Worm (Caenorhabditis elegans): ENCODE measurements around the gene E02H9.1.
"Not testable (repeated sequence)": the region's sequence is repeated elsewhere in the genome, so short reads cannot be mapped to it uniquely, and the experiment has no call there.

The E02H9.1 gene

DNA sequence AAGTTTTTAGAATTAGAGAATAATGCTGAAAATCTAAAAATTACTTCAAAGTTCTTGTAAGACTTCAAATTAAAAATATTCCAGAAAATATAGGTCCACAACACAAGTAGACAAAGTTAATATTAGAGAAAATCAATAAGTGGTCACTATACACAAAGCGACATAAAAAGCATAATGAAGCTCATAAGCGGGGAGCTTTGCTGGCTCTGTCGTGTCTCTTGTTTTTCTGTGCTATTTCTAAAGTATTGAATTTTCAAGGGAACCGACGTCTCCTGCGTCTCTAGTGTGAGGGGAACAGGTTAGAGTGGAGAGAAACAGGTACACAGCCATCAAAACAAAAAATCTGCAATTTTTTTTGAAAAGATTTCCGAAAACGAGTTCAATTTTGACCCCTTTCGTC, 29.7 kb upstream of the E02H9.1 start, which contains the start of gene E02H9.13:
E02H9.13 (minus strand) TSS at position 199 of the 400 bp plus-strand sequence.
- no peak for TF ChIP-seq ceh-13 (GFP tag; optimal IDR thresholded peaks at IDR 0.05)
- no peak for TF ChIP-seq flt-1 (GFP tag; IDR thresholded peaks at IDR 0.05)
- TF ChIP-seq scrt-1 (GFP tag; IDR thresholded peaks at IDR 0.05) = no peak
- TF ChIP-seq hnd-1 (tag; optimal IDR thresholded peaks at IDR 0.05) = no peak
- TF ChIP-seq ama-1 (optimal IDR thresholded peaks at IDR 0.05) = no peak
- TF ChIP-seq ceh-36 (tag; optimal IDR thresholded peaks at IDR 0.05) = no peak

DNA sequence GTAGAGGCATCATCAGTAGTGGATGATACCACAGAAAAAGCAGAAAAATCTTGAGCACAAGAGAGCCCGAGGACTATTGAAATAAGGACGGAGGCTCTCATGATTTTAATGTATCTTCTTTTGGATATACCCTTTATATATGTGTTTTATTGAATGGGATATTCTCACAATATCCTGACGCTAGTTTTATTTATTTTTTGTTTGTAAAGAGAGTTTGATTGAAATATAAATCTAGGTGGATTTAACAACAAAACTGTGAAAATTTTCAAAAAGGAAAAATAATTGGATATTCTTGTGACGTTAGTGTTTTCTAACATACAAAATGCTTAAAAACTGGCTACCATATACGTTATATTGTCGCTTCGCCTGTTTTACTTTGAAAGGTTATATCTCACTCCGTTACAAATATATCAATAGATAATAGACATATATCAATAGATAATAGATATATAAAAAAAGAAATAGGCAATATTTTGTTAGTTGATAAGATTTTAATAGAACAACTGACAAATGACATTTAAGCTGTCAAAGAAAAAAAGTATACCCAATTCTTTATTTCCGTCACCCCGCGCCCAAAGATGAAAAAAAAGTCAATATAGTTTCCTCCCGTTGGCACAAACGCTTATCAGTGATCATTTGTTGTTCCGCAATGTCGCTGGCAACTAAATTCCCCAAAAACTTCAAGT, 22.6 kb upstream of the E02H9.1 start, which contains the start of the genes E02H9.7 and klo-2:
E02H9.7 (minus strand) TSS at position 101 of the 686 bp plus-strand sequence.
klo-2 (plus strand) TSS at position 636 of the 686 bp plus-strand sequence.
- TF ChIP-seq scrt-1 (GFP tag; IDR thresholded peaks at IDR 0.05) = no peak
- no peak for TF ChIP-seq ceh-36 (tag; optimal IDR thresholded peaks at IDR 0.05)
- no peak for TF ChIP-seq ceh-13 (GFP tag; optimal IDR thresholded peaks at IDR 0.05)

DNA sequence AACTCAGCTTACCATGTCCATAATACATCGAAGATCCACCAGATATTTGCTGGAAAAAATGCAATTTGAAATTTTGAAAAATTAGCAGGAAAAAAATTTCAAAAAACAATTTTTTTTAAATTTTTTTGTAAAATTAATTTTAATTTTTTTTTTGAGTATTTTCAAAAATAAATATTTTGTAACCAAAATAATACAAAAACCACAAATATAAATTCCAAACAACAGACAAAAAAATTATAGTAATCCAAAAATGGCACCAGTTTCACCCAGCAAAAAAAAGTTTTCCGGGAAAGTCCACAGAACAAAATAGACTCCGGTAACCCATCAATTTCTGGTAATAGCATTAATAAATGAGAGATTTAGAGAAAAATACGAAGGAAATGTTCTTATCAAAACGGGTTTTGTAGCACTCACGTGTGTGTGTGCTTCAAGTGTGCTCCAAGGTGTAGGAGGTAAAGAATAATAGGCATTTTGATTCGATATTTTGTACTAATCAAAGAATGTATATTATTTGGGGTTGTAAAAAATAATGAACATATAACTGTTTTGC, 13.5 kb upstream of the E02H9.1 start, which contains the start of gene nhr-121:
nhr-121 (minus strand) TSS at position 51 of the 550 bp plus-strand sequence.
- no peak for TF ChIP-seq F13C5.2 (tag; optimal IDR thresholded peaks at IDR 0.05)
- TF ChIP-seq ets-7 (tag; optimal IDR thresholded peaks at IDR 0.05) = no peak
- TF ChIP-seq ceh-13 (GFP tag; optimal IDR thresholded peaks at IDR 0.05) = no peak
- no peak for TF ChIP-seq pes-1 (GFP tag; IDR thresholded peaks at IDR 0.05)
- TF ChIP-seq scrt-1 (GFP tag; IDR thresholded peaks at IDR 0.05) = no peak
- no peak for TF ChIP-seq hmbx-1 (tag; optimal IDR thresholded peaks at IDR 0.05)
- TF ChIP-seq flt-1 (GFP tag; IDR thresholded peaks at IDR 0.05) = no peak
- no peak for TF ChIP-seq ceh-36 (tag; optimal IDR thresholded peaks at IDR 0.05)
- TF ChIP-seq B0310.2 (tag; optimal IDR thresholded peaks at IDR 0.05) = no peak
- TF ChIP-seq ama-1 (optimal IDR thresholded peaks at IDR 0.05) = no peak

DNA sequence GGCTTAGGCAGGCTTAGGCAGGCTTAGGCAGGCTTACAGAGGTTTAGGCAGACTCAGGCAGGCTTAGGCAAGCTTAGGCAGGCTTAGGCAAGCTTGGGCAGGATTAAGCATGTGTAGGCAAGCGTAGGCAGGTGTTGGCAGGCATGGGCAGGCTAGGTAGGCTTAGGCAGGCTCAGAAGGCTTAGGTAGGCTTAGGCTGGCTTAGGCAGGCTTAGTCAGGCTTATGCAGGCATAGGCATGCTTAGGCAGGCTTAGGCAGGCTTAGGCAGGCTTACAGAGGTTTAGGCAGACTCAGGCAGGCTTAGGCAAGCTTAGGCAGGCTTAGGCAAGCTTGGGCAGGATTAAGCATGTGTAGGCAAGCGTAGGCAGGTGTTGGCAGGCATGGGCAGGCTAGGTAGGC, 12.8 kb upstream of the E02H9.1 start:
- TF ChIP-seq ceh-36 (tag; optimal IDR thresholded peaks at IDR 0.05) = peak; percentile 69

DNA sequence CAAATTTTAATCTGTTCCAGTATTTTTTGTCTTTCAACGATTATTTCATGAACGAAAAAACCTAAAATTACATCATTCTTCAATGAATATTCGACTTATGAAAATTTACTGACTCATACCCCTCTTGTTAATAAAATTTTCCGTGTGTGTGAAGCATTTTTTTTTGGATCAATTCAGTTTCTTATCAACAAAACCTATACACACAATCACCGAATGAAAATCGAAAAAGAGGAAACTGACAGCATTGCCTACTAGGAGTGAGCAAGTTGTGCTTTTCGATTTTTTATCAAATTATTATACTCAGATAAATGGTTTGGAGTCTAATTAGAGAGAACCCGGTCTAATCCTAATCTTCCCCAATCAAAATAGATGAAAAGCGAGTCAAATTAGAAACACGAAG, 9.5 kb upstream of the E02H9.1 start, which contains the start of gene E02H9.3:
E02H9.3 (plus strand) TSS at position 301 of the 400 bp plus-strand sequence.
- TF ChIP-seq tra-4 (tag; optimal IDR thresholded peaks at IDR 0.05); pes-1 (GFP tag; IDR thresholded peaks at IDR 0.05); aly-1 (tag; optimal IDR thresholded peaks at IDR 0.05): not testable (repeated sequence)

DNA sequence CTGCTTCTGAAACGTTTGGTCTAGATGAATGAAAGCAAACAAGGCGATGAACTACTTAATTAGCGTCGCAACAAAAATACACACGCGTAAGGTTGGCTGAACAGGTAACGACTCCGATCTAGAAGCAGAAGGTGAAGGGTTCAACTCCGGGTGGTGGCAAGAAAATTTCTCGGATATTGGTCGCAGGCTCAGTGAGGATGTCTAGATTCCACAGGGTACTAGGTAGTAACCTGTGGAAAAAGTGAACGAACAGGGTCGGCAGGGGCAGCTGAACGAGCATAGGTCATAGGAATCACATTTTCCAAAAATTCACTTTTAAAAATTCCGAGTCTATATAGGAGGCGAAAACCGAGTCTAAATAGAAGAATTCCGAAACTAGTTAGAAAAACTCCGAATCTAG, 7.9 kb upstream of the E02H9.1 start:
- 0 out of 2 replicates have a peak, but pooled peaks have one; percentile 16 for TF ChIP-seq pes-1 (GFP tag; IDR thresholded peaks at IDR 0.05)

DNA sequence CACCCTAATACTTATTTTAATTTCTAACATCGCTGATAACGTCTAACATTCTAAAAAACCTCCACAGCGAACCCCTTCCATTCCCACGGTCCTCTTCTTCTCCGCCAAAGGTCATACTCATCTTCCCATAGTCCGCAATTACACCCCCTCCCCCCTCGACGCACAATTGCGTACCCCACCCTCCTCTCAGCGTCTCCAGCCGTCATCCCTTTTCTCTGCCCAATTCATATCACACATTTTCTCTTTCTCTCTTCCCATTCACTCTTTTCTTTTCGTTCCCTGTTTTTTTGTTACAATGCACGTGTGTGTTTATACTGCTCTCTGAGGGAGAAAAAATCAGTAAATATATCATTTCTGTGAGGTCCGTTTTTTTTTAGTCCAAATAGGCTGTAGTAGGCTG, 3.6 kb downstream of the E02H9.1 start:
- TF ChIP-seq tbx-37 (GFP tag; conservative IDR thresholded peaks at IDR 0.05) (no peak), F13C5.2 (tag; optimal IDR thresholded peaks at IDR 0.05) (peak; percentile 69)

DNA sequence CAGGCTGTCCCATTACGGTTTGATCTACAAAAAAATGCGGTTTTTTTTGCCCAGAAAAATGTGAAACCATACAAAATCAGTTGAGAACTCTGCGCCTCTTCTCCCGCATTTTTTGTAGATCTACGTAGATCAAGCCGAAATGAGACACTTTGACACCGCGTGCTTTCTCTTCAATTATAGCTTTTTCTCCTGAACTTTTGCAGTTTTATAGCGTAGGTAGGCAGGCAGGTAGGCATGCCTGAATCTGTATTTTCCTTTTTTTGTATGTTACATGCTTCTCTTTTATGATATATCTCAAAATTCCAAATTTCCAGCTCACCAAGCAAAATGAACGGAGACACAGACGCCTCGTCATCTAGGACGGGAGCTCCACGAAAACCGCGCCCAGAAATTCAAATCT, 5.3 kb downstream of the E02H9.1 start, which contains the start of gene smg-6:
smg-6 (plus strand) TSS at position 301 of the 400 bp plus-strand sequence.
- TF ChIP-seq hnd-1 (tag; optimal IDR thresholded peaks at IDR 0.05) = no peak
- no peak for TF ChIP-seq B0310.2 (tag; optimal IDR thresholded peaks at IDR 0.05)
- TF ChIP-seq hmbx-1 (tag; optimal IDR thresholded peaks at IDR 0.05) = no peak
- no peak for TF ChIP-seq ceh-13 (GFP tag; optimal IDR thresholded peaks at IDR 0.05)
- TF ChIP-seq hmg-4 (GFP tag; optimal IDR thresholded peaks at IDR 0.05) = no peak
- no peak for TF ChIP-seq ceh-36 (tag; optimal IDR thresholded peaks at IDR 0.05)
- TF ChIP-seq flt-1 (GFP tag; IDR thresholded peaks at IDR 0.05) = no peak
- TF ChIP-seq ets-7 (tag; optimal IDR thresholded peaks at IDR 0.05) = no peak
- TF ChIP-seq tbx-11 (GFP tag; IDR thresholded peaks at IDR 0.05) = no peak
- no peak for TF ChIP-seq tbx-37 (GFP tag; conservative IDR thresholded peaks at IDR 0.05)
- TF ChIP-seq scrt-1 (GFP tag; IDR thresholded peaks at IDR 0.05) = no peak
- TF ChIP-seq sea-1 (GFP tag; conservative IDR thresholded peaks at IDR 0.05) = no peak
- TF ChIP-seq aly-1 (tag; optimal IDR thresholded peaks at IDR 0.05) = no peak
- TF ChIP-seq ama-1 (optimal IDR thresholded peaks at IDR 0.05) = no peak
- no peak for TF ChIP-seq tra-4 (tag; optimal IDR thresholded peaks at IDR 0.05)
- no peak for TF ChIP-seq pes-1 (GFP tag; IDR thresholded peaks at IDR 0.05)
- TF ChIP-seq F13C5.2 (tag; optimal IDR thresholded peaks at IDR 0.05) = no peak

DNA sequence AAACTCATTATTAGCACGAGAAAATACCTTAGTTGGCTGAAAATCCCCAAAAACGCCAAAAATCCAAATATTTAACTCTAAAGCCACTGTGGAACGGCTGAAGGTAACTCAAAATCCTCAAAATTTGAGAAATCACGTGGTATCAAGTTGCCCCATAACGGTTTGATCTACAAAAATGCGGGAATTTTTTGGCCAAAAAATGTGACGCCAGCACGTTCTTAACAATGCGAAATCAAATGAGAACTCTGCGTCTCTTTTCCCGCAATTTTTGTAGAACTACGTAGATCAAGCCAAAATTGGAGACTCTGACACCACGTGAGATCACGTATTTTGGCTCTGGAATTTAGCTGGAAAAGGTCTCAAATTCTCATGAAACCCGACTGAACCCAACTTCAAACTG, 6.5 kb downstream of the E02H9.1 start:
- no peak for TF ChIP-seq scrt-1 (GFP tag; IDR thresholded peaks at IDR 0.05)
- TF ChIP-seq ama-1 (optimal IDR thresholded peaks at IDR 0.05) = no peak
- TF ChIP-seq hmg-4 (GFP tag; optimal IDR thresholded peaks at IDR 0.05) = no peak
- TF ChIP-seq ceh-13 (GFP tag; optimal IDR thresholded peaks at IDR 0.05) = no peak
- TF ChIP-seq aly-1 (tag; optimal IDR thresholded peaks at IDR 0.05) = no peak
- no peak for TF ChIP-seq tbx-11 (GFP tag; IDR thresholded peaks at IDR 0.05)
- TF ChIP-seq hmbx-1 (tag; optimal IDR thresholded peaks at IDR 0.05) = no peak
- TF ChIP-seq pes-1 (GFP tag; IDR thresholded peaks at IDR 0.05) = no peak
- no peak for TF ChIP-seq tbx-37 (GFP tag; conservative IDR thresholded peaks at IDR 0.05)
- no peak for TF ChIP-seq ceh-36 (tag; optimal IDR thresholded peaks at IDR 0.05)
- TF ChIP-seq tra-4 (tag; optimal IDR thresholded peaks at IDR 0.05) = no peak
- no peak for TF ChIP-seq sea-1 (GFP tag; conservative IDR thresholded peaks at IDR 0.05)
- no peak for TF ChIP-seq ets-7 (tag; optimal IDR thresholded peaks at IDR 0.05)
- no peak for TF ChIP-seq B0310.2 (tag; optimal IDR thresholded peaks at IDR 0.05)

Measured in whole organism, early embryonic.